Worm (Caenorhabditis elegans) whole organism, L2 larva: ENCODE data around the gene C25F9.14.

ENCODE experiments used
- F13H6.1 ChIP-seq: sonication (generic microtip); optimal IDR thresholded peaks from 2 replicates; lab custom pipeline; 2016; ENCODE audit warnings: missing genetic modification characterization, missing compliant biosample characterization
- Y55F3AM.14 ChIP-seq: fragments of 200-800 bp; sonication (Bioruptor generic); optimal IDR thresholded peaks from 2 replicates; lab custom pipeline; 2018; ENCODE audit warnings: mild to moderate bottlenecking, missing genetic modification characterization, missing compliant biosample characterization
- ZK546.5 ChIP-seq: sonication (generic microtip); optimal IDR thresholded peaks from 2 replicates; lab custom pipeline; 2017; ENCODE audit warnings: missing biosample characterization, missing genetic modification characterization
- alr-1 ChIP-seq: fragments of 150-350 bp; optimal IDR thresholded peaks from 2 replicates; lab custom pipeline; 2014; ENCODE audit warnings: missing biosample characterization, missing genetic modification characterization
- aly-2 ChIP-seq: fragments of 150-350 bp; optimal IDR thresholded peaks from 2 replicates; lab custom pipeline; 2014; ENCODE audit warnings: missing biosample characterization, missing genetic modification characterization
- ama-1 ChIP-seq: fragments of 150-350 bp; optimal IDR thresholded peaks from 2 replicates; lab custom pipeline; 2018; ENCODE audit warnings: inconsistent platforms
- blmp-1 ChIP-seq: sonication (generic microtip); optimal IDR thresholded peaks from 2 replicates; lab custom pipeline; 2017; ENCODE audit warnings: missing genetic modification characterization, mild to moderate bottlenecking, missing compliant biosample characterization, antibody characterized with exemption, moderate library complexity; ENCODE audit not compliant: insufficient read depth
- ceh-16 ChIP-seq: fragments of 150-350 bp; optimal IDR thresholded peaks from 2 replicates; lab custom pipeline; 2014; ENCODE audit warnings: missing biosample characterization, missing genetic modification characterization
- ceh-82 ChIP-seq: fragments of 150-350 bp; optimal IDR thresholded peaks from 2 replicates; lab custom pipeline; 2014; ENCODE audit warnings: missing biosample characterization, missing genetic modification characterization
- crh-2 ChIP-seq: sonication (generic microtip); optimal IDR thresholded peaks from 2 replicates; lab custom pipeline; 2017; ENCODE audit warnings: missing biosample characterization, missing genetic modification characterization
- dmd-4 ChIP-seq: sonication (generic microtip); optimal IDR thresholded peaks from 2 replicates; lab custom pipeline; 2017; ENCODE audit warnings: missing biosample characterization, missing genetic modification characterization
- egl-27 ChIP-seq: sonication (generic microtip); optimal IDR thresholded peaks from 3 replicates; lab custom pipeline; 2017; ENCODE audit warnings: missing biosample characterization, missing genetic modification reagents, missing genetic modification characterization
- elt-1 ChIP-seq: fragments of 150-350 bp; optimal IDR thresholded peaks from 2 replicates; lab custom pipeline; 2014; ENCODE audit warnings: missing biosample characterization, missing genetic modification characterization
- elt-3 ChIP-seq: sonication (generic microtip); optimal IDR thresholded peaks from 2 replicates; lab custom pipeline; 2017; ENCODE audit warnings: missing biosample characterization, missing genetic modification characterization
- fos-1 ChIP-seq: fragments of 150-350 bp; optimal IDR thresholded peaks from 2 replicates; lab custom pipeline; 2014; ENCODE audit warnings: missing biosample characterization, missing genetic modification characterization
- lin-11 ChIP-seq: fragments of 150-350 bp; sonication (generic microtip); optimal IDR thresholded peaks from 2 replicates; lab custom pipeline; 2014; ENCODE audit warnings: missing biosample characterization, missing genetic modification characterization, inconsistent platforms, mixed read lengths
- lin-39 ChIP-seq: fragments of 150-350 bp; optimal IDR thresholded peaks from 2 replicates; lab custom pipeline; 2014; ENCODE audit warnings: missing biosample characterization, missing genetic modification reagents, missing genetic modification characterization
- lsy-2 ChIP-seq, 2 experiments: fragments of 150-350 bp in 1 of 2; sonication (generic microtip) in 1 of 2; optimal IDR thresholded peaks; 2 replicates each; lab custom pipeline; 2014 to 2017; ENCODE audit warnings: missing biosample characterization in 2 of 2, missing genetic modification characterization in 2 of 2
- mab-5 ChIP-seq: fragments of 150-350 bp; optimal IDR thresholded peaks from 2 replicates; lab custom pipeline; 2014; ENCODE audit warnings: missing biosample characterization, missing genetic modification characterization
- mbf-1 ChIP-seq: sonication (generic microtip); optimal IDR thresholded peaks from 2 replicates; lab custom pipeline; 2017; ENCODE audit warnings: missing biosample characterization, missing genetic modification characterization
- nhr-10 ChIP-seq: sonication (generic microtip); optimal IDR thresholded peaks from 2 replicates; lab custom pipeline; 2017; ENCODE audit warnings: missing biosample characterization, missing genetic modification characterization
- nhr-11 ChIP-seq: fragments of 150-350 bp; optimal IDR thresholded peaks from 2 replicates; lab custom pipeline; 2014; ENCODE audit warnings: missing biosample characterization, missing genetic modification characterization
- nhr-129 ChIP-seq: fragments of 150-350 bp; optimal IDR thresholded peaks from 2 replicates; lab custom pipeline; 2014; ENCODE audit warnings: missing biosample characterization, missing genetic modification characterization
- nhr-21 ChIP-seq: fragments of 150-350 bp; optimal IDR thresholded peaks from 2 replicates; lab custom pipeline; 2014; ENCODE audit warnings: missing biosample characterization, missing genetic modification characterization
- nhr-23 ChIP-seq: fragments of 150-350 bp; optimal IDR thresholded peaks from 2 replicates; lab custom pipeline; 2014; ENCODE audit warnings: missing biosample characterization, missing genetic modification reagents, missing genetic modification characterization
- nhr-237 ChIP-seq: fragments of 150-350 bp; optimal IDR thresholded peaks from 2 replicates; lab custom pipeline; 2014; ENCODE audit warnings: missing biosample characterization, missing genetic modification characterization
- nhr-25 ChIP-seq: fragments of 150-350 bp; sonication (generic microtip); optimal IDR thresholded peaks from 3 replicates; lab custom pipeline; 2014; ENCODE audit warnings: missing biosample characterization, missing genetic modification characterization
- nhr-6 ChIP-seq: fragments of 150-350 bp; optimal IDR thresholded peaks from 2 replicates; lab custom pipeline; 2014; ENCODE audit warnings: missing biosample characterization, missing genetic modification characterization
- peb-1 ChIP-seq: fragments of 150-350 bp; optimal IDR thresholded peaks from 2 replicates; lab custom pipeline; 2014; ENCODE audit warnings: missing biosample characterization, missing genetic modification characterization
- sem-4 ChIP-seq: fragments of 150-350 bp; optimal IDR thresholded peaks from 2 replicates; lab custom pipeline; 2014; ENCODE audit warnings: missing biosample characterization, missing genetic modification reagents, missing genetic modification characterization
- skn-1 ChIP-seq: sonication (generic microtip); optimal IDR thresholded peaks from 2 replicates; lab custom pipeline; 2017; ENCODE audit warnings: missing biosample characterization, missing genetic modification characterization
- sma-9 ChIP-seq, 2 experiments: fragments of 150-350 bp in 1 of 2; sonication (generic microtip) in 1 of 2; optimal IDR thresholded peaks; 2 replicates each; lab custom pipeline; 2014 to 2016; ENCODE audit warnings: missing genetic modification characterization in 2 of 2, mild to moderate bottlenecking in 1 of 2, missing biosample characterization in 1 of 2, missing compliant biosample characterization in 1 of 2, missing genetic modification reagents in 1 of 2, moderate library complexity in 1 of 2
- snpc-4 ChIP-seq: fragments of 150-350 bp; optimal IDR thresholded peaks from 2 replicates; lab custom pipeline; 2014; ENCODE audit warnings: missing biosample characterization, missing genetic modification characterization
- unc-39 ChIP-seq: fragments of 150-350 bp; optimal IDR thresholded peaks from 2 replicates; lab custom pipeline; 2014; ENCODE audit warnings: missing biosample characterization, missing genetic modification characterization
- unc-62 ChIP-seq: fragments of 150-350 bp; optimal IDR thresholded peaks from 2 replicates; lab custom pipeline; 2014; ENCODE audit warnings: missing biosample characterization, missing genetic modification reagents, missing genetic modification characterization
- zag-1 ChIP-seq: fragments of 150-350 bp; optimal IDR thresholded peaks from 2 replicates; lab custom pipeline; 2014; ENCODE audit warnings: missing biosample characterization, missing genetic modification characterization
- ztf-1 ChIP-seq: fragments of 200-800 bp; sonication (Bioruptor generic); conservative IDR thresholded peaks from 2 replicates; pipeline ENCODE4 v1.3.6; 2022; ENCODE audit warnings: missing genetic modification characterization, missing compliant biosample characterization
- ztf-4 ChIP-seq: fragments of 150-350 bp; optimal IDR thresholded peaks from 2 replicates; lab custom pipeline; 2014; ENCODE audit warnings: missing biosample characterization, missing genetic modification characterization

C25F9.14 gene

DNA sequence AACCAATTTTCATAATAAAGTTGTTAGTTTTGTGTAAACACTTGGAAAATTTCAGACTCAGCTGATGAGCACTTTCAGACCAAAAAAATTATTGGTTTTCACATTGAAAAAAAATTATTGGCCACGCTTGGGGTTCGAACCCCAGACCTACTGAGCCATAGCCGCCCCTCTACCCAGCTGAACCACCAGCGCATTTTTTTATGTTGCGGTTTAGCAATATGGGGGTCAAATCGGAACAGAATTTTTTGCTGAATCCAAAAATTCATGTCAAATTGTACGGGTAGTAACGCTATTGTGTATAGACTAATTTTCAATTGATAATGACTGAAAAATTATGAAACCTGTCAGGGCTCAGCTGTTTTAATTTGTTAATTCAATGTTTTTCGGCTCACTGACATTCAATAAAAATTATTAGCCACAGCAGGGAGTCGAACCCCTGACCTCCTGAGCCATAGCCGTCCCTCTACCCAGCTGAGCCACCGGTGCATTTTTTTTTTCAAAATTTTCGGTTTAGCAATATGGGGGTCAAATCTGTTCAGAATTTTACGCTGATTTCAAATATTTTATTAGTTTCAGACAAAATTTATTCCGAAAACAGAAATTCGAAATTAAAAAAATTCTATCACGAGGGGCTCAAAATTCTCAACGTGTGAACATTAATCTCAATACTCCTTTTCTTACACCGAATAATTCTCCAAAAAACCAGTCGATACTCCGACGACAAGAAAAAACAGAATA lies 39.5 kb upstream of the C25F9.14 start:
- TF ChIP-seq lin-39 (no peak), ztf-4 (tag; lab: Kevin White, UChicago) (no peak), elt-1 (tag; lab: Kevin White, UChicago) (no peak), nhr-237 (tag; lab: Kevin White, UChicago) (no peak), ceh-16 (tag; lab: Kevin White, UChicago) (no peak), ama-1 (lab: Kevin White, UChicago) (no peak), nhr-23 (tag; lab: Kevin White, UChicago) (no peak), peb-1 (no peak), ceh-82 (tag; lab: Kevin White, UChicago) (no peak), nhr-129 (tag; lab: Kevin White, UChicago) (no peak), lin-11 (no peak), unc-62 (GFP tag; lab: Kevin White, UChicago) (no peak), nhr-25 (tag; lab: Kevin White, UChicago) (no peak), ZK546.5 (no peak), ztf-1 (no peak)

DNA sequence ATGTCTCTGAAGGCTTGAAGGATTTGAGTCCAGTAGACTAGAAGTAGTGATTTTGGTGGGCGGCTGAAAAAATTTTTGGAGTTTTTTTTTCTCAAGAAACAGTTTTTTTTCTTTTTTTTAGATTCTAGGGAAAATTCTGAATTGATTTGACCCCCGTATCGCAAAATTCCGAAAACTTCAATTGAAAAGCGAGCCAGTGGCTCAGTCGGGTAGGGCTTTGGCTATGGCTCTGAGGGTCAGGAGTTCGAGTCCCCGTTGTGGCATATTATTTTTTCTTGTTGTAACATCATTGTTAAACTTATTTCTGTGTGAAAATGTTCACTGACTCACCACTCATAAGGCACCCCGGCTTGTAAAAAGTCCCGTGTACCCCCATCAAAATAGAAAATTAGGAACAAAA lies 37.9 kb upstream of the C25F9.14 start:
- TF ChIP-seq fos-1 (tag; lab: Kevin White, UChicago) = no peak

DNA sequence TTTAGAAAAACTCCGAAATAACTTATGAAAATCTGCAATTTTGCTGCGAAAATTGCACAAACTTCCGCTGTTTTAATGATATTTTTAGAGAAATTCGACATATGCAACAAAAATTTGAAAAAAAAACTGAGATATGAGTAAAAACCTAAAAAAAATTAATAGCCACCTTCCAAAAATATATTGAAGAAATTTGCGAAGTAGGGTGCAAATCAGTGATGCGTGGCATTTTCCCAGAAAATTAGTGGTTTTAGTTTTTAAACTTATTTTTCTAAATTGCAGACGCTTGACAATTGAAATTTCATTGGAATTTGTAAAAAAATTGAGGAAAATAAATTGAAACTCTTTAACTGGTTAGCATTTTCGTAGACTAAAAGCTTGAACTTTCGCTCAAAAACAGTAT lies 37.4 kb upstream of the C25F9.14 start, which contains the start of gene C25F9.13:
C25F9.13 (minus strand) TSS at position 101 of the 400 bp plus-strand sequence.
- no peak for TF ChIP-seq F13H6.1 (tag; lab: Kevin White, UChicago)
- no peak for TF ChIP-seq ama-1 (lab: Kevin White, UChicago)
- no peak for TF ChIP-seq Y55F3AM.14 (GFP tag; lab: Kevin White, UChicago)
- no peak for TF ChIP-seq blmp-1
- TF ChIP-seq nhr-11 (tag; lab: Kevin White, UChicago) = no peak

DNA sequence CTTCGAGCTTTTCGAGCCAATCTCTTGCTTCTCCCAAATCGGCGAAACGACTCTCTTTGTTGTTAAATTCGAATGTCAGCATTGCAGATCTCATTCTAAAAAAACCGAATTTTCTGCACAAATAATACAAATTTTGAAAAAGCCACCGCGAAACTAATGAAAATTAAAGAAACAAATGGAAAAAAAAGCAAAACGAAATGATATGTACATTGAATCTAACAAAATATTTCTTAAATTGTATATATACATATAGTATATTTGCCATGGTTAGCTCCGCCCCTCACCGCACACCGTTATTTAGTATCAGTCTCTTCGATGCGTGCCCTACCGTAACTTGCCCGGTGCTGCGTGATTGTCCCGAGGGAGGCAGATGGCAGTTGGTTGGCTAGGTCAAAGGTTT lies 35.7 kb upstream of the C25F9.14 start, which contains the start of gene srw-86:
srw-86 (minus strand) TSS at position 101 of the 400 bp plus-strand sequence.
- TF ChIP-seq ztf-1 (no peak), elt-1 (tag; lab: Kevin White, UChicago) (no peak), sem-4 (tag; lab: Kevin White, UChicago) (no peak), nhr-129 (tag; lab: Kevin White, UChicago) (no peak), snpc-4 (tag; lab: Kevin White, UChicago) (no peak), lsy-2 (tag; optimal IDR thresholded peaks at IDR 0.05; lab: Kevin White, UChicago) (no peak), egl-27 (tag; lab: Kevin White, UChicago) (no peak), nhr-6 (tag; lab: Kevin White, UChicago) (no peak), fos-1 (tag; lab: Kevin White, UChicago) (no peak), mab-5 (tag; lab: Kevin White, UChicago) (no peak), nhr-11 (tag; lab: Kevin White, UChicago) (no peak), nhr-25 (tag; lab: Kevin White, UChicago) (no peak), unc-62 (GFP tag; lab: Kevin White, UChicago) (no peak), sma-9 (GFP tag; optimal IDR thresholded peaks at IDR 0.05; lab: Kevin White, UChicago) (no peak), sma-9 (tag; optimal IDR thresholded peaks at IDR 0.05; lab: Kevin White, UChicago) (no peak), lin-39 (no peak), mbf-1 (no peak)

DNA sequence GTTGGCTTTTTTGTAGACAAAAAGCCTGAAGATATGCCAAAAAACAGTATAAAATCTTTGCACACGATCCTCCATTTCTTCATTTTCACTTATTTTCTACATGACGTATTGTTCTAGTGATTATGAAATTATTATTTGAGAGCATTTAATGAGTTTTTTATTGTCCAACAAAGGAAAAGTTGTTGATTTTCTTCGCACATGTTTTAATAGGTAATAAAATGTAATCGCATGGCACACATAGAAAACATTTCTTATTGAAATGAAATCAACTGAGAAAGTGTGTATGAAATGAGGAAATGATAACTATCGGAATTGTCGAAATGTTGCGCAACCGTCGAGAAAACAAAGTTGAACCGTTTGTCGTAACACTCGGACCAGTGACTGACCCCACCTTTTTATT lies 34.9 kb upstream of the C25F9.14 start:
- TF ChIP-seq fos-1 (tag; lab: Kevin White, UChicago) (peak; percentile 11), ceh-16 (tag; lab: Kevin White, UChicago) (no peak), blmp-1 (no peak), nhr-10 (no peak), snpc-4 (tag; lab: Kevin White, UChicago) (no peak), crh-2 (no peak), dmd-4 (tag; lab: Kevin White, UChicago) (no peak)
- TF ChIP-seq, all 48 proteins: peak for 1

DNA sequence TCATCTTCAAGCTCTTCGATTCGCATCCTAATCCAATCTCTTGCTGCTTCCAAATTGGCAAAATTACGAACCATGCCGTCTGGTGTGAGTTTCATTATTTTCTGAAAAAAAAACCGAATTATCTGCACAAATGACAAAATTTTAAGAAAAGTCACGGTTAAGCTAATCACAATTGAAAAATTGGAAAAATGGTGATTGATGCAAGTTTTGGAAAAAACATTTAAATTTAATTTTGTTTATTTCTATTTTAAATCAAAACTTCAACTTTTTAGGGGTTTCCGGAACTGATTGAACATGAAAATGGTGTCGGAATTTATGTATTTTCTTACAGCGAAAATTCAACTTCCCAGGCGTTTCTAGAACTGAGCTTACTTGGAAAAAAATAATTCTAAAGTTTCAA lies 33.4 kb upstream of the C25F9.14 start, which contains the start of gene C25F9.12:
C25F9.12 (minus strand) TSS at position 101 of the 400 bp plus-strand sequence.
- TF ChIP-seq nhr-25 (tag; lab: Kevin White, UChicago) (no peak), alr-1 (tag; lab: Kevin White, UChicago) (no peak), mab-5 (tag; lab: Kevin White, UChicago) (no peak), fos-1 (tag; lab: Kevin White, UChicago) (no peak), F13H6.1 (tag; lab: Kevin White, UChicago) (no peak), mbf-1 (no peak), nhr-21 (tag; lab: Kevin White, UChicago) (no peak), egl-27 (tag; lab: Kevin White, UChicago) (no peak), unc-62 (GFP tag; lab: Kevin White, UChicago) (no peak), crh-2 (no peak), ztf-4 (tag; lab: Kevin White, UChicago) (no peak), ztf-1 (no peak), unc-39 (no peak), skn-1 (tag; lab: Kevin White, UChicago) (no peak), zag-1 (no peak), aly-2 (no peak), nhr-237 (tag; lab: Kevin White, UChicago) (no peak), elt-3 (tag; lab: Kevin White, UChicago) (no peak), Y55F3AM.14 (GFP tag; lab: Kevin White, UChicago) (no peak)
